Worm (Caenorhabditis elegans) whole organism, mixed stage, embryonic: Measurements from ENCODE around the gene F43G6.17.

Source experiments
- hlh-1 ChIP-seq: fragments of 150-350 bp; optimal IDR thresholded peaks from 2 replicates; lab custom pipeline; 2014; ENCODE audit warnings: missing biosample characterization, missing genetic modification reagents, missing genetic modification characterization

Gene F43G6.17

DNA sequence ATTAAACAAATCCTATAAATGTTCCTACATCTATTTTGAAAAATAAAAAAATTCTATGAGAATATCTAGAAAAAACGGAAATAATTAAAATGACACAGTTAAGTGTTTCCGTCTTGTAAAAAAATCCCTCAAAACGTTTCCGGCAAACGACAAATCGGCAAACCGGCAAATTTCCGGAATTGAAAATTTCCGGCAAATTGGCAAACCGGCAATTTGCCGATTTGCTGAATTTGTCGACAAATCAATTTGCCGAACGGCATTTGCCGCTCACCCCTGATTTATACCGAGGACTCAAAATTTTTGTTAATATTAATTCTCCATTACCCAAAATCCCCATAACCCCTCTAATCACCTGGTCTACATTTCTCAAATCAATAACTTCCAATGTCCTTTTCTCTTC lies 50.6 kb downstream of the F43G6.17 start:
- TF ChIP-seq hlh-1 (tag; lab: Kevin White, UChicago) = no peak
